Worm (Caenorhabditis elegans): ENCODE measurements around the gene mxl-1.

- TF ChIP-seq ceh-9 (tag; optimal IDR thresholded peaks at IDR 0.05), result no peak
- no peak for TF ChIP-seq nfya-1 (tag; optimal IDR thresholded peaks at IDR 0.05)
- TF ChIP-seq ceh-34 (tag; optimal IDR thresholded peaks at IDR 0.05), result no peak
- no peak for TF ChIP-seq ceh-2 (tag; optimal IDR thresholded peaks at IDR 0.05)
- TF ChIP-seq ref-2 (tag; optimal IDR thresholded peaks at IDR 0.05), result no peak
- no peak for TF ChIP-seq hlh-13 (GFP tag; optimal IDR thresholded peaks at IDR 0.05)
- no peak for TF ChIP-seq ceh-48 (tag; optimal IDR thresholded peaks at IDR 0.05)
- TF ChIP-seq che-1 (tag; optimal IDR thresholded peaks at IDR 0.05), result no peak
- no peak for TF ChIP-seq K09A11.1 (tag; optimal IDR thresholded peaks at IDR 0.05; ENCODE audit: insufficient read depth)
- no peak for TF ChIP-seq lin-11 (tag; optimal IDR thresholded peaks at IDR 0.05)
- TF ChIP-seq pha-4 (tag; optimal IDR thresholded peaks at IDR 0.05), result no peak
- no peak for TF ChIP-seq ama-1 (optimal IDR thresholded peaks at IDR 0.05)
- no peak for TF ChIP-seq nhr-11 (tag; optimal IDR thresholded peaks at IDR 0.05)
Observed at ce11 chrV:11272848-11273247, 28.2 kb downstream of the mxl-1 start, which contains the start of gene clec-223.

Measured in whole organism, late embryonic.